Worm (Caenorhabditis elegans): ENCODE measurements around the gene K02C4.3.

Gene K02C4.3

DNA sequence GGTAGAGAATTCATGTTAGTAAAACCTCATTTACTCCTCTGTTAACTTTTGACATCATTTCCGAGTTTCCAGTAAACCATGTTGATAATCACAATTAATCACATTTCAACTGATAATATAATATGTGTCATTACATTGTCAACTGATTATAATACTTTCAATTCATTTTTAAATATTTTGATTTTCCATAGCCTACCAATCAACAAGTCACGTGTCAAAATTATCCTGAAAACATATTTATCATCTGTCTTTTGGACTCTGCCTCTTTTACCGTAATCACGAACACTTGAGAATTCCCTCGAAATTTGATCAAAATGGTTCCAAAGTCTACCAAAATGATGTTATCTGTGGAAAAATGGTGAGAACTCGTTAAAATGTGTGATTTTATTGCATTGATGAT is 12.6 kb downstream of the K02C4.3 start:
- no peak for TF ChIP-seq Y116A8C.19 (tag; optimal IDR thresholded peaks at IDR 0.05; ENCODE audit: borderline replicate concordance)
- TF ChIP-seq elt-2 (tag; optimal IDR thresholded peaks at IDR 0.05) = peak; percentile 30
- TF ChIP-seq efl-1 (optimal IDR thresholded peaks at IDR 0.05) = no peak
- TF ChIP-seq efl-1 (GFP tag; optimal IDR thresholded peaks at IDR 0.05 in 1 of 2) = peak in 1 of 2 experiments; percentile 60

DNA sequence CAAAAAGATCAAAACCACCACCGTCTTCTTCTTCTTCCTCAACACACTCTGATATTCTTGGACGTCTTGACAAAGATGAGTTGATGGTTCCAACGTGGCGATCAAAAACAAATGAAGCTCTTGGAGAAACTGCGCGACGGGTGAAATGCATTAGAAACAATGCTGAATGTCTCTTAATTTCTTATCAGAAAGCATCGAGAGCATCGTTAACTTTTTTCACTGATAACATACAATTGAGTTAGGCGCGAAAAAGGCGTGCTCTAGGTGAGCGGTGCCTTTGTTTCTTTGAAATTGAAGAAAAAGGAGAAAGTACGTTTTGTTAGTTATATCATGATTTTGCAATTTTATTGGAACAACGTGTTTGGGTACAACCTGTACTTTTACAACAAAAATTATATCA is 13.4 kb downstream of the K02C4.3 start, which contains the start of gene gpcp-2:
Gene gpcp-2 (minus strand): TSS at position 153 of the 400 bp plus-strand sequence.
- TF ChIP-seq snu-23 (GFP tag; optimal IDR thresholded peaks at IDR 0.05) = no peak
- peak; percentile 47 for TF ChIP-seq elt-2 (tag; optimal IDR thresholded peaks at IDR 0.05)
- TF ChIP-seq unc-86 (tag; optimal IDR thresholded peaks at IDR 0.05) = no peak

DNA sequence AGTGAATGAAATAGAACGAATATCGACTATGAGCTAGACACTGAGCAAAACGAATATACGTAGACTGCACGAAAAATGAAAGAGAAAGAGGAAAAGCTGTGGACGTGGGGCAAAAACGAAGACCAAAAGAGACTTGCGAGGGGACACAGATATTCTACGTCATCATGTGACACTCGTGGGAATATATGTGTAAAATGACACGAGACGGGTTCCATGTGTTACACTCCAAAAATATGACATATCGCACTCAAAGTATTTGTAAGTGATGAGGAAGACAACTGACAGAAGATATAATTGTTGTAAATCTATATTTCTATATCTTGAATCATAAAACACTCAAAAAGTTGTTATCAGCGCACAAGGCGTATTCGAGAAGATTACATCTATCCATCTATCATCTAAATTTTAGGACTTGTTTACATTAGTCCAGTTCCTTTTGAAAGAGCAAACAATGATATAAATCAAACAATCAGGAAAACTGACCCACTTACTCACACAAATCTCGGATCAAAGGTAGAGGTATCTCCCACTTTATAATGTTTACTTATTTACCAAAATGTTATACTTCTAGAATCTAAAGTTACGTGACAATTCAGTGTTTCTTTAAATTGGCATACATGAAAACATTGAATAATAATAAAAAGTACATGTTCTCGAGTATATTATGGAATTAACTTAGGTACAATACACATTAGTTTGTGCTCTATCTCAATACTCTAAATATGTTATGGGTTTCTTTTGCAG is 14.7 kb downstream of the K02C4.3 start:
- peak; percentile 63; the same call in 1 of the 2 replicates for TF ChIP-seq mab-9 (GFP tag; IDR thresholded peaks at IDR 0.05)
- TF ChIP-seq ztf-4 (tag; optimal IDR thresholded peaks at IDR 0.05) = peak; percentile 24
- TF ChIP-seq lir-3 (tag; optimal IDR thresholded peaks at IDR 0.05; ENCODE audit: poor library complexity) = peak; percentile 63
- peak; percentile 23 for TF ChIP-seq unc-130 (tag; optimal IDR thresholded peaks at IDR 0.05)
- peak; percentile 72 for TF ChIP-seq mep-1 (tag; optimal IDR thresholded peaks at IDR 0.05)
- no peak for TF ChIP-seq fkh-4 (tag; optimal IDR thresholded peaks at IDR 0.05; ENCODE audit: borderline replicate concordance)
- no peak for TF ChIP-seq jun-1 (tag; optimal IDR thresholded peaks at IDR 0.05)
- no peak for TF ChIP-seq nhr-77 (tag; optimal IDR thresholded peaks at IDR 0.05)
- peak in 2 of 3 experiments; percentile 4 to 38 for TF ChIP-seq dpl-1 (GFP tag; optimal IDR thresholded peaks at IDR 0.05)
- TF ChIP-seq blmp-1 (tag; optimal IDR thresholded peaks at IDR 0.05) = peak; percentile 59
- no peak for TF ChIP-seq lin-13 (GFP tag; optimal IDR thresholded peaks at IDR 0.05)
- no peak for TF ChIP-seq nhr-76 (tag; optimal IDR thresholded peaks at IDR 0.05)
- TF ChIP-seq fkh-8 (tag; optimal IDR thresholded peaks at IDR 0.05) = peak; percentile 85
- TF ChIP-seq nhr-12 (tag; optimal IDR thresholded peaks at IDR 0.05) = no peak
- peak in 1 of 2 experiments; percentile 18 for TF ChIP-seq ztf-11 (tag; optimal IDR thresholded peaks at IDR 0.05)
- no peak for TF ChIP-seq zag-1 (tag; optimal IDR thresholded peaks at IDR 0.05)
- TF ChIP-seq lin-39 (tag; optimal IDR thresholded peaks at IDR 0.05) = no peak
- peak; percentile 44 for TF ChIP-seq nhr-85 (tag)
- peak; percentile 44 for TF ChIP-seq nhr-90 (tag; optimal IDR thresholded peaks at IDR 0.05; ENCODE audit: poor library complexity)
- peak; percentile 70 for TF ChIP-seq nhr-47 (tag; optimal IDR thresholded peaks at IDR 0.05)
- peak; percentile 28 for TF ChIP-seq C16A3.4 (tag; optimal IDR thresholded peaks at IDR 0.05)
- TF ChIP-seq nhr-237 (tag; optimal IDR thresholded peaks at IDR 0.05) = no peak
- no peak for TF ChIP-seq tlp-1 (tag; optimal IDR thresholded peaks at IDR 0.05)
- peak; percentile 56 to 64 for TF ChIP-seq lsy-2 (tag; optimal IDR thresholded peaks at IDR 0.05)
- TF ChIP-seq elt-3 (tag; optimal IDR thresholded peaks at IDR 0.05) = peak in 2 of 6 experiments; percentile 45 to 66
- TF ChIP-seq mdl-1 (tag; optimal IDR thresholded peaks at IDR 0.05) = peak in 1 of 2 experiments; percentile 78
- TF ChIP-seq unc-86 (tag; optimal IDR thresholded peaks at IDR 0.05) = peak; percentile 73
- TF ChIP-seq snu-23 (GFP tag; optimal IDR thresholded peaks at IDR 0.05) = peak; percentile 73
- peak; percentile 92 for TF ChIP-seq lin-14 (GFP tag; optimal IDR thresholded peaks at IDR 0.05)
- TF ChIP-seq nhr-19 (GFP tag; conservative IDR thresholded peaks at IDR 0.05) = peak; percentile 81
- TF ChIP-seq irx-1 (tag; optimal IDR thresholded peaks at IDR 0.05) = peak; percentile 38
- peak; percentile 54 for TF ChIP-seq swsn-7 (tag; optimal IDR thresholded peaks at IDR 0.05)
- peak; percentile 53 for TF ChIP-seq xbp-1 (tag; optimal IDR thresholded peaks at IDR 0.05)
- no peak for TF ChIP-seq zip-4 (GFP tag; optimal IDR thresholded peaks at IDR 0.05)
- peak; percentile 49 to 61 for TF ChIP-seq lin-35 (GFP tag; optimal IDR thresholded peaks at IDR 0.05)
- no peak for TF ChIP-seq nhr-28 (tag; optimal IDR thresholded peaks at IDR 0.05)
- TF ChIP-seq ces-1 (GFP tag; optimal IDR thresholded peaks at IDR 0.05) = no peak
- no peak for TF ChIP-seq C34B4.2 (tag; optimal IDR thresholded peaks at IDR 0.05)
- TF ChIP-seq ama-1 (optimal IDR thresholded peaks at IDR 0.05) = no peak
- peak; percentile 89 for TF ChIP-seq nhr-71 (tag; optimal IDR thresholded peaks at IDR 0.05)
- TF ChIP-seq nhr-20 (tag; optimal IDR thresholded peaks at IDR 0.05) = peak; percentile 69
- TF ChIP-seq pax-3 (tag; optimal IDR thresholded peaks at IDR 0.05) = peak; percentile 13
- peak in 1 of 3 experiments; percentile 33 for TF ChIP-seq ceh-82 (tag; optimal IDR thresholded peaks at IDR 0.05)
